Fruit fly (Drosophila melanogaster) whole organism, embryonic: Measurements from ENCODE around the gene Fur2.

Experiments
- ATbp ChIP-seq: fragments of 200-800 bp; sonication (Bioruptor generic); optimal IDR thresholded peaks from 2 replicates; lab custom pipeline; 2017; ENCODE audit warnings: missing biosample characterization, mild to moderate bottlenecking, missing genetic modification characterization, missing genetic modification reagents
- Adf1 ChIP-seq: fragments of 200-800 bp; sonication (Bioruptor generic); IDR thresholded peaks from 2 replicates; pipeline ENCODE4 v1.3.6; 2022; ENCODE audit warnings: missing biosample characterization, missing genetic modification characterization
- Atf3 ChIP-seq: fragments of 200-800 bp; sonication (Bioruptor generic); optimal IDR thresholded peaks from 3 replicates; lab custom pipeline; 2016; ENCODE audit warnings: missing biosample characterization, missing genetic modification characterization
- CG10267 ChIP-seq: fragments of 200-800 bp; sonication (Bioruptor generic); optimal IDR thresholded peaks from 2 replicates; lab custom pipeline; 2018; ENCODE audit warnings: missing biosample characterization, mild to moderate bottlenecking, missing genetic modification characterization, moderate library complexity
- CG11093 ChIP-seq: fragments of 200-800 bp; sonication (Bioruptor generic); IDR thresholded peaks from 3 replicates; pipeline ENCODE4 v1.3.6; 2022; ENCODE audit warnings: missing biosample characterization, missing genetic modification characterization
- CG12104 ChIP-seq: fragments of 200-800 bp; sonication (Bioruptor generic); optimal IDR thresholded peaks from 3 replicates; lab custom pipeline; 2016; ENCODE audit warnings: missing biosample characterization, missing genetic modification characterization
- CG12744 ChIP-seq: fragments of 200-800 bp; sonication (Bioruptor generic); optimal IDR thresholded peaks from 2 replicates; lab custom pipeline; 2016; ENCODE audit warnings: missing biosample characterization, missing genetic modification characterization
- CG12942 ChIP-seq: fragments of 200-800 bp; sonication (Bioruptor generic); optimal IDR thresholded peaks from 3 replicates; lab custom pipeline; 2016; ENCODE audit warnings: missing biosample characterization, missing genetic modification characterization
- CG13424 ChIP-seq: fragments of 200-800 bp; sonication (Bioruptor generic); optimal IDR thresholded peaks from 2 replicates; lab custom pipeline; 2019; ENCODE audit warnings: missing biosample characterization, mild to moderate bottlenecking, missing genetic modification characterization, moderate library complexity
- CG14965 ChIP-seq: fragments of 200-800 bp; sonication (Bioruptor generic); optimal IDR thresholded peaks from 2 replicates; lab custom pipeline; 2016; ENCODE audit warnings: missing biosample characterization, missing genetic modification characterization, borderline replicate concordance
- CG1529 ChIP-seq: fragments of 200-800 bp; sonication (Bioruptor generic); optimal IDR thresholded peaks from 3 replicates; lab custom pipeline; 2018; ENCODE audit warnings: missing biosample characterization, missing genetic modification characterization
- CG1602 ChIP-seq: fragments of 200-800 bp; sonication (Bioruptor generic); optimal IDR thresholded peaks from 3 replicates; lab custom pipeline; 2016; ENCODE audit warnings: missing biosample characterization, missing genetic modification characterization
- CG17359 ChIP-seq: fragments of 200-800 bp; sonication (Bioruptor generic); optimal IDR thresholded peaks from 3 replicates; lab custom pipeline; 2018; ENCODE audit warnings: missing biosample characterization, mild to moderate bottlenecking, missing genetic modification characterization, moderate library complexity
- CG2199 ChIP-seq: fragments of 200-800 bp; sonication (Bioruptor generic); IDR thresholded peaks from 3 replicates; pipeline ENCODE4 v1.3.6; 2022; ENCODE audit warnings: missing biosample characterization, missing genetic modification characterization
- CG3847 ChIP-seq: fragments of 200-800 bp; sonication (Bioruptor generic); IDR thresholded peaks from 2 replicates; pipeline ENCODE4 v1.3.6; 2022; ENCODE audit warnings: missing biosample characterization, missing genetic modification characterization
- CG4730 ChIP-seq: fragments of 200-800 bp; sonication (Bioruptor generic); IDR thresholded peaks from 2 replicates; pipeline ENCODE4 v1.3.6; 2022; ENCODE audit warnings: missing biosample characterization, missing genetic modification characterization
- CG6654 ChIP-seq: fragments of 200-800 bp; sonication (Bioruptor generic); optimal IDR thresholded peaks from 2 replicates; lab custom pipeline; 2017; ENCODE audit warnings: missing biosample characterization, mild to moderate bottlenecking, missing genetic modification characterization
- CG6854 ChIP-seq: fragments of 200-800 bp; sonication (Bioruptor generic); optimal IDR thresholded peaks from 3 replicates; lab custom pipeline; 2017; ENCODE audit warnings: missing biosample characterization, mild to moderate bottlenecking, missing genetic modification characterization
- CG8478 ChIP-seq: fragments of >200 bp; optimal IDR thresholded peaks from 2 replicates; lab custom pipeline; 2018
- CG8924 ChIP-seq: fragments of 200-800 bp; optimal IDR thresholded peaks from 3 replicates; lab custom pipeline; 2019; ENCODE audit warnings: missing biosample characterization, mild to moderate bottlenecking, missing genetic modification characterization, moderate library complexity
- CoRest ChIP-seq: fragments of 200-800 bp; sonication (Bioruptor generic); optimal IDR thresholded peaks from 3 replicates; lab custom pipeline; 2018; ENCODE audit warnings: missing biosample characterization, mild to moderate bottlenecking, missing genetic modification characterization, moderate library complexity
- D ChIP-seq, 2 experiments: fragments of 200-800 bp in 1 of 2; fragments of >200 bp in 1 of 2; sonication (Bioruptor generic) in 1 of 2; optimal IDR thresholded peaks; 2 replicates in 1 of 2; 3 replicates in 1 of 2; lab custom pipeline; 2017; ENCODE audit warnings: mild to moderate bottlenecking in 1 of 2, missing biosample characterization in 1 of 2, missing genetic modification characterization in 1 of 2, missing genetic modification reagents in 1 of 2
- Dad ChIP-seq: fragments of 200-800 bp; sonication (Bioruptor generic); optimal IDR thresholded peaks from 3 replicates; lab custom pipeline; 2016; ENCODE audit warnings: missing biosample characterization, missing genetic modification characterization
- Doc2 ChIP-seq: fragments of 200-800 bp; sonication (Bioruptor generic); IDR thresholded peaks from 2 replicates; pipeline ENCODE4 v1.3.6; 2022; ENCODE audit warnings: missing biosample characterization, missing genetic modification characterization
- Eip74EF ChIP-seq, 2 experiments: fragments of 200-800 bp in 1 of 2; fragments of >200 bp in 1 of 2; sonication (Bioruptor generic) in 1 of 2; optimal IDR thresholded peaks; 2 replicates each; lab custom pipeline; 2017 to 2019; ENCODE audit warnings: missing biosample characterization in 2 of 2, missing genetic modification characterization in 2 of 2, mild to moderate bottlenecking in 1 of 2, moderate library complexity in 1 of 2
- Lpt ChIP-seq: fragments of >200 bp; optimal IDR thresholded peaks from 2 replicates; lab custom pipeline; 2018; ENCODE audit warnings: missing biosample characterization, missing genetic modification characterization
- Med ChIP-seq: fragments of 200-800 bp; sonication (Bioruptor generic); peaks from one replicate; lab custom pipeline; 2016; ENCODE audit warnings: missing biosample characterization, missing genetic modification characterization, mild to moderate bottlenecking, inconsistent platforms, moderate library complexity
- Meics ChIP-seq: fragments of 200-800 bp; sonication (Bioruptor generic); optimal IDR thresholded peaks from 2 replicates; lab custom pipeline; 2017; ENCODE audit warnings: missing biosample characterization, mild to moderate bottlenecking, missing genetic modification characterization
- Rfx ChIP-seq: fragments of 200-800 bp; sonication (Bioruptor generic); IDR thresholded peaks from 2 replicates; pipeline ENCODE4 v1.3.6; 2022; ENCODE audit warnings: missing biosample characterization, missing genetic modification characterization
- Trl ChIP-seq, 3 experiments: fragments of >200 bp in 2 of 3; fragments of 200-800 bp in 1 of 3; sonication (Bioruptor generic) in 1 of 3; optimal IDR thresholded peaks; 2 replicates in 1 of 3; 3 replicates in 2 of 3; lab custom pipeline; 2016 to 2017; ENCODE audit warnings: missing biosample characterization in 1 of 3, missing genetic modification characterization in 1 of 3
- amos ChIP-seq: fragments of 200-800 bp; sonication (Bioruptor generic); IDR thresholded peaks from 2 replicates; pipeline ENCODE4 v1.3.6; 2022; ENCODE audit warnings: missing biosample characterization, missing genetic modification characterization; ENCODE audit not compliant: partially characterized antibody
- ap ChIP-seq: fragments of 200-800 bp; sonication (Bioruptor generic); IDR thresholded peaks from 2 replicates; pipeline ENCODE4 v1.3.6; 2022; ENCODE audit warnings: missing biosample characterization, missing genetic modification characterization
- croc ChIP-seq: fragments of 200-800 bp; sonication (Bioruptor generic); conservative IDR thresholded peaks from 3 replicates; pipeline ENCODE4 v1.3.6; 2022; ENCODE audit warnings: missing biosample characterization, missing genetic modification characterization
- da ChIP-seq: fragments of 200-800 bp; sonication (Bioruptor generic); optimal IDR thresholded peaks from 2 replicates; lab custom pipeline; 2016; ENCODE audit warnings: missing biosample characterization, missing genetic modification characterization
- dimm ChIP-seq: fragments of 200-800 bp; sonication (Bioruptor generic); IDR thresholded peaks from 2 replicates; pipeline ENCODE4 v1.3.6; 2022; ENCODE audit warnings: missing biosample characterization, missing genetic modification characterization
- eve ChIP-seq, 2 experiments: fragments of >200 bp; optimal IDR thresholded peaks; 2 replicates each; lab custom pipeline; 2017; ENCODE audit warnings: missing biosample characterization in 2 of 2, missing genetic modification characterization in 2 of 2
- gsb ChIP-seq: fragments of 200-800 bp; sonication (Bioruptor generic); IDR thresholded peaks from 2 replicates; pipeline ENCODE4 v1.3.6; 2022; ENCODE audit warnings: missing biosample characterization, missing genetic modification characterization
- lbe ChIP-seq: fragments of 200-800 bp; sonication (Bioruptor generic); optimal IDR thresholded peaks from 2 replicates; lab custom pipeline; 2016; ENCODE audit warnings: missing biosample characterization, mild to moderate bottlenecking, missing genetic modification characterization
- nerfin-2 ChIP-seq: fragments of 200-800 bp; sonication (Bioruptor generic); IDR thresholded peaks from 2 replicates; pipeline ENCODE4 v1.3.6; 2022; ENCODE audit warnings: missing biosample characterization, missing genetic modification characterization; ENCODE audit not compliant: partially characterized antibody
- org-1 ChIP-seq: fragments of 200-800 bp; sonication (Bioruptor generic); optimal IDR thresholded peaks from 2 replicates; lab custom pipeline; 2017; ENCODE audit warnings: missing biosample characterization, missing genetic modification characterization
- pnt ChIP-seq: fragments of 200-800 bp; sonication (Bioruptor generic); optimal IDR thresholded peaks from 3 replicates; lab custom pipeline; 2016; ENCODE audit warnings: missing biosample characterization, missing genetic modification characterization
- seq ChIP-seq: fragments of 200-800 bp; sonication (Bioruptor generic); IDR thresholded peaks from 2 replicates; pipeline ENCODE4 v1.3.6; 2022; ENCODE audit warnings: missing biosample characterization, missing genetic modification characterization
- slp2 ChIP-seq: fragments of 200-800 bp; sonication (Bioruptor generic); optimal IDR thresholded peaks from 2 replicates; lab custom pipeline; 2016; ENCODE audit warnings: missing biosample characterization, missing genetic modification characterization
- sr ChIP-seq: fragments of 200-800 bp; sonication (Bioruptor generic); IDR thresholded peaks from 3 replicates; pipeline ENCODE4 v1.3.6; 2022; ENCODE audit warnings: missing biosample characterization, missing genetic modification characterization
- tin ChIP-seq: fragments of 200-800 bp; sonication (Bioruptor generic); optimal IDR thresholded peaks from 3 replicates; lab custom pipeline; 2016; ENCODE audit warnings: missing biosample characterization, missing genetic modification characterization
- ttk ChIP-seq: fragments of 200-800 bp; sonication (Bioruptor generic); IDR thresholded peaks from 2 replicates; pipeline ENCODE4 v2.1.2; 2022; ENCODE audit warnings: missing biosample characterization, missing genetic modification characterization
- usp ChIP-seq: fragments of >200 bp; optimal IDR thresholded peaks from 2 replicates; lab custom pipeline; 2017; ENCODE audit warnings: missing biosample characterization, missing genetic modification characterization
- vvl ChIP-seq: fragments of 200-800 bp; sonication (Bioruptor generic); IDR thresholded peaks from 2 replicates; pipeline ENCODE4 v1.3.6; 2022; ENCODE audit warnings: missing biosample characterization, missing genetic modification characterization
- wdn ChIP-seq: fragments of 200-800 bp; sonication (Bioruptor generic); IDR thresholded peaks from 2 replicates; pipeline ENCODE4 v1.3.6; 2022; ENCODE audit warnings: missing biosample characterization, missing genetic modification characterization
- zfh2 ChIP-seq: fragments of 200-800 bp; sonication (Bioruptor generic); optimal IDR thresholded peaks from 2 replicates; lab custom pipeline; 2016; ENCODE audit warnings: missing biosample characterization, missing genetic modification characterization

Fur2 gene

dm6 chrX:16332615-16333288, 40.1 kb upstream of the Fur2 start (continued):
- TF ChIP-seq Meics (GFP tag; lab: Kevin White, UChicago) (peak; percentile 97), nerfin-2 (GFP tag; lab: Robert Waterston, UW) (no peak), CG8478 (lab: Kevin White, UChicago) (no peak), ttk (GFP tag; lab: Robert Waterston, UW) (peak; percentile 90), lbe (GFP tag; lab: Kevin White, UChicago) (peak; percentile 89), usp (GFP tag; lab: Kevin White, UChicago) (no peak), wdn (GFP tag; lab: Robert Waterston, UW) (peak; percentile 88), Adf1 (GFP tag; lab: Robert Waterston, UW) (peak; percentile 57), Atf3 (GFP tag; lab: Kevin White, UChicago) (peak; percentile 90), CoRest (tag; lab: Kevin White, UChicago) (peak; percentile 99), CG12942 (GFP tag; lab: Kevin White, UChicago) (peak; percentile 89), ATbp (peak; percentile 94), Med (GFP tag; lab: Kevin White, UChicago) (peak; percentile 99), D (optimal IDR thresholded peaks at IDR 0.05; lab: Kevin White, UChicago) (no peak), D (GFP tag; optimal IDR thresholded peaks at IDR 0.05; lab: Kevin White, UChicago) (peak; percentile 96), Trl (optimal IDR thresholded peaks at IDR 0.05; lab: Kevin White, UChicago) (peak; percentile 71 to 84), Trl (GFP tag; optimal IDR thresholded peaks at IDR 0.05; lab: Kevin White, UChicago) (peak; percentile 95), Eip74EF (GFP tag; optimal IDR thresholded peaks at IDR 0.05; lab: Kevin White, UChicago) (peak in 1 of 2 experiments; percentile 98), slp2 (GFP tag; lab: Kevin White, UChicago) (peak; percentile 95), CG3847 (GFP tag; lab: Robert Waterston, UW) (peak; percentile 93), dimm (no peak), CG2199 (GFP tag; lab: Robert Waterston, UW) (peak; percentile 95; the same call in 2 of the 3 replicates), CG17359 (tag; lab: Kevin White, UChicago) (peak; percentile 95), org-1 (GFP tag; lab: Kevin White, UChicago) (peak; percentile 97), pnt (GFP tag; lab: Kevin White, UChicago) (peak; percentile 93), seq (GFP tag; lab: Robert Waterston, UW) (peak; percentile 93), CG6854 (peak; percentile 95), Rfx (peak; percentile 93), CG12744 (GFP tag; lab: Kevin White, UChicago) (peak; percentile 91), da (GFP tag; lab: Kevin White, UChicago) (peak; percentile 91), CG11093 (GFP tag; lab: Robert Waterston, UW) (peak; percentile 93), zfh2 (GFP tag; lab: Kevin White, UChicago) (peak; percentile 94), tin (GFP tag; lab: Kevin White, UChicago) (peak; percentile 93), croc (GFP tag; lab: Robert Waterston, UW) (peak; percentile 92), vvl (peak; percentile 93), CG1529 (peak; percentile 95), CG12104 (peak; percentile 94), CG13424 (tag; lab: Kevin White, UChicago) (peak; percentile 98), ap (GFP tag; lab: Robert Waterston, UW) (peak; percentile 73), gsb (peak; percentile 81; the same call in 1 of the 2 replicates), sr (GFP tag; lab: Robert Waterston, UW) (no peak; the same call in 2 of the 3 replicates), Dad (GFP tag; lab: Kevin White, UChicago) (peak; percentile 94), CG4730 (GFP tag; lab: Robert Waterston, UW) (peak; percentile 82), CG1602 (peak; percentile 91), Doc2 (GFP tag; lab: Robert Waterston, UW) (no peak), Lpt (no peak), amos (GFP tag; lab: Robert Waterston, UW) (no peak), CG14965 (GFP tag; lab: Kevin White, UChicago) (peak; percentile 71), CG6654 (GFP tag; lab: Kevin White, UChicago) (peak; percentile 86), CG10267 (tag; lab: Kevin White, UChicago) (peak; percentile 92), eve (GFP tag; optimal IDR thresholded peaks at IDR 0.05; lab: Kevin White, UChicago) (no peak), CG8924 (tag; lab: Kevin White, UChicago) (peak; percentile 98)
